Worm (Caenorhabditis elegans) whole organism, late embryonic: ENCODE measurements around the gene math-1.

Experiments used
- F13H6.1 ChIP-seq: sonication (generic microtip); optimal IDR thresholded peaks from 2 replicates; lab custom pipeline; 2016; ENCODE audit warnings: missing genetic modification characterization, missing compliant biosample characterization
- K02D7.2 ChIP-seq: sonication (generic microtip); optimal IDR thresholded peaks from 2 replicates; lab custom pipeline; 2017; ENCODE audit warnings: mild to moderate bottlenecking, missing genetic modification characterization, missing compliant biosample characterization
- ama-1 ChIP-seq: fragments of 150-350 bp; optimal IDR thresholded peaks from 2 replicates; lab custom pipeline; 2014
- dmd-4 ChIP-seq: sonication (generic microtip); optimal IDR thresholded peaks from 2 replicates; lab custom pipeline; 2016; ENCODE audit warnings: borderline replicate concordance, missing genetic modification characterization, missing compliant biosample characterization
- dve-1 ChIP-seq: sonication (generic microtip); optimal IDR thresholded peaks from 2 replicates; lab custom pipeline; 2017; ENCODE audit warnings: antibody characterized with exemption, mild to moderate bottlenecking, missing genetic modification characterization, missing compliant biosample characterization
- elt-2 ChIP-seq: sonication (generic microtip); optimal IDR thresholded peaks from 2 replicates; lab custom pipeline; 2016; ENCODE audit warnings: missing genetic modification reagents, missing genetic modification characterization, missing compliant biosample characterization
- fkh-10 ChIP-seq: fragments of 150-350 bp; optimal IDR thresholded peaks from 2 replicates; lab custom pipeline; 2014; ENCODE audit warnings: missing biosample characterization, missing genetic modification reagents, missing genetic modification characterization
- fkh-6 ChIP-seq: sonication (generic microtip); optimal IDR thresholded peaks from 2 replicates; lab custom pipeline; 2016; ENCODE audit warnings: missing genetic modification characterization, missing compliant biosample characterization
- mec-3 ChIP-seq: sonication (generic microtip); optimal IDR thresholded peaks from 2 replicates; lab custom pipeline; 2016; ENCODE audit warnings: borderline replicate concordance, missing genetic modification characterization, missing compliant biosample characterization
- nhr-11 ChIP-seq: fragments of 150-350 bp; optimal IDR thresholded peaks from 2 replicates; lab custom pipeline; 2014; ENCODE audit warnings: missing biosample characterization, missing genetic modification characterization
- pag-3 ChIP-seq: sonication (generic microtip); optimal IDR thresholded peaks from 2 replicates; lab custom pipeline; 2016; ENCODE audit warnings: missing compliant biosample characterization, missing genetic modification characterization, borderline replicate concordance
- ref-2 ChIP-seq: sonication (generic microtip); optimal IDR thresholded peaks from 2 replicates; lab custom pipeline; 2016; ENCODE audit warnings: missing genetic modification characterization, missing compliant biosample characterization
- sdc-2 ChIP-seq: sonication (generic microtip); optimal IDR thresholded peaks from 2 replicates; lab custom pipeline; 2016; ENCODE audit warnings: missing genotype, missing genetic modification characterization, missing compliant biosample characterization

DNA sequence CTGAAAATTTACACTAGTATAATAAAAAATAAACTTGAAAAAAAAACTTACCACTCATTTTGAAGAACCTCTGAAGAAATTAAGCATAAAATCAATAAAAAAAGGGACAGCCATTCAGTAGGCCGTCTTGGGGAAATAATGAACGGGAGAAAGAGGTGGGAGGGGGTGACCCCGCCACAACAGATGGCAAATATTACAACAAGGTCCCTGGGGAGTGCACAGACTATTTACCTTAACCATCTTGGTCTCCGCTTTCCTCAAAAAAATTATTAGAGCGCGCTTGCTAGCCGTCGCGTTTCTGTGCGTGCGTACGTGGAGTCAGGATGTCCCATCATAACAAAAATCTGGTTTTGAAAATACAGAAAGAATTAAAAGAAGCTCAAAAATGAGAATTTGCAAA is 45.5 kb upstream of the math-1 start, which contains the start of gene T16A1.10:
- no peak for TF ChIP-seq elt-2 (tag; lab: Kevin White, UChicago)
- TF ChIP-seq ref-2 (tag; lab: Kevin White, UChicago): no peak
- TF ChIP-seq dve-1 (tag; lab: Kevin White, UChicago): no peak
- TF ChIP-seq fkh-6 (tag; lab: Kevin White, UChicago): no peak
- TF ChIP-seq fkh-10 (GFP tag; lab: Kevin White, UChicago): no peak
- no peak for TF ChIP-seq ama-1
- no peak for TF ChIP-seq pag-3 (tag; lab: Kevin White, UChicago)
- no peak for TF ChIP-seq mec-3
- no peak for TF ChIP-seq F13H6.1
- TF ChIP-seq nhr-11 (tag; lab: Kevin White, UChicago): no peak
- no peak for TF ChIP-seq sdc-2
- no peak for TF ChIP-seq dmd-4 (tag; lab: Kevin White, UChicago)
- no peak for TF ChIP-seq K02D7.2 (tag; lab: Kevin White, UChicago)
